Worm (Caenorhabditis elegans) whole organism, L1 larva: Measurements from ENCODE around the gene R01B10.3.

Source experiments
- alr-1 ChIP-seq: fragments of 200-800 bp; sonication (Bioruptor generic); optimal IDR thresholded peaks from 2 replicates; lab custom pipeline; 2018; ENCODE audit warnings: borderline replicate concordance, mild to moderate bottlenecking, missing genetic modification characterization, missing compliant biosample characterization
- ama-1 ChIP-seq: fragments of 150-350 bp; optimal IDR thresholded peaks from 2 replicates; lab custom pipeline; 2014
- ceh-82 ChIP-seq, 3 experiments: fragments of 150-350 bp in 1 of 3; sonication (generic microtip) in 2 of 3; optimal IDR thresholded peaks; 2 replicates each; lab custom pipeline; 2014 to 2017; ENCODE audit warnings: missing biosample characterization in 3 of 3, missing genetic modification characterization in 3 of 3
- efl-1 ChIP-seq, 4 experiments: fragments of 150-350 bp; optimal IDR thresholded peaks in 3 of 4; peaks in 1 of 4; 1 replicate in 1 of 4; 2 replicates in 3 of 4; lab custom pipeline; 2014; ENCODE audit warnings: missing biosample characterization in 2 of 4, missing genetic modification characterization in 2 of 4, missing genetic modification reagents in 2 of 4
- isw-1 ChIP-seq: fragments of 200-800 bp; sonication (Bioruptor generic); IDR thresholded peaks from 2 replicates; pipeline ENCODE4 v1.3.6; 2022; ENCODE audit warnings: missing genetic modification characterization, missing compliant biosample characterization
- lin-14 ChIP-seq: fragments of 200-800 bp; sonication (Bioruptor generic); optimal IDR thresholded peaks from 2 replicates; lab custom pipeline; 2018; ENCODE audit warnings: mild to moderate bottlenecking, missing genetic modification characterization, moderate library complexity, missing compliant biosample characterization
- nhr-20 ChIP-seq: sonication (generic microtip); optimal IDR thresholded peaks from 2 replicates; lab custom pipeline; 2016; ENCODE audit warnings: mild to moderate bottlenecking, missing genetic modification characterization, missing compliant biosample characterization
- nhr-71 ChIP-seq: sonication (generic microtip); optimal IDR thresholded peaks from 2 replicates; lab custom pipeline; 2016; ENCODE audit warnings: mild to moderate bottlenecking, missing genetic modification characterization, moderate library complexity, missing compliant biosample characterization
- rnt-1 ChIP-seq: sonication (generic microtip); optimal IDR thresholded peaks from 2 replicates; lab custom pipeline; 2016; ENCODE audit warnings: mild to moderate bottlenecking, missing genetic modification characterization, moderate library complexity, missing compliant biosample characterization
- sptf-1 ChIP-seq: fragments of 150-350 bp; optimal IDR thresholded peaks from 2 replicates; lab custom pipeline; 2014; ENCODE audit warnings: missing biosample characterization, missing genetic modification characterization

The R01B10.3 gene

DNA sequence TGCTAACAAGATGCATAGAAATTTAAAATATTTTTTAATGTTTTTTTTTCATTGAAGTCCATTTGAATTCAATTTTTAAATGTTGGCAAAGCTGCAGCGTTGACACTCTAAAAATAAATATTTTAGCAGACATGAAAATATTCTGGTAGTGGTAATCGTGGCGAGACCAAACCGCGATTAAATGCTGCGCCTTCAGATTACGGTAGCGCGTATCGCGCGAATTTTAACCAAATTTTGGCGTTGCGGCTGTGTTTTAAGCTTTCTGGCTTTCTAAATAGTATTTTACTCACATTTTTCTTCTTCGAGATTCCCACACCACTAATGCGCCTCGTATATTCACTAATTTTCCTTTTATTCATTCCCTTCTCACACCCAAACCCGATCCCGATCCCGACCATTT is 48.8 kb downstream of the R01B10.3 start, which contains the start of gene cpg-4:
TSS of gene cpg-4 (plus strand) at position 303 of the 400 bp plus-strand sequence.
- no peak for TF ChIP-seq sptf-1 (tag; lab: Kevin White, UChicago)
- no peak for TF ChIP-seq alr-1 (tag; lab: Kevin White, UChicago)
- TF ChIP-seq ceh-82 (tag; optimal IDR thresholded peaks at IDR 0.05; lab: Kevin White, UChicago): no peak
- no peak for TF ChIP-seq nhr-20 (tag; lab: Kevin White, UChicago)

DNA sequence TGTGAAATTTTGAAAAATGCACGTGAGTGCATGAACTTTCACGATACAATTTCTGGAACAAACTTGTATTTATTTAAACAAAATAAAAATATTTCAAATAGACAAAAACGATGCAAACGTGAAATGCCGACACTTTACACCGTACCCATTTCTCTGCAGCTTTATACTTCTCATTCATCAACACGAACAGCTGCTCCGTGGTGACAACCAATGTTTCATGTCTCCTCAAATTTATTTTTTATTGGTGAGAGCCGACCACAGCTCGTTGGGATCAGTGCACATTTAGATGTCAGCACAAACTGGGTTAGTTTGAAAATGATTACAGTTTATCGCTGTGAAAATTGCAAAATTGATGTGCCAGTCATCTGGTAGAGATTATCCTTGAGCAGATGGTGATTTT is 49.3 kb downstream of the R01B10.3 start:
- TF ChIP-seq rnt-1 (tag; lab: Kevin White, UChicago): peak; percentile 51
- no peak for TF ChIP-seq ama-1 (lab: Kevin White, UChicago)
- peak; percentile 4 for TF ChIP-seq nhr-71 (tag; lab: Kevin White, UChicago)
- TF ChIP-seq isw-1: no peak
- no peak for TF ChIP-seq efl-1 (optimal IDR thresholded peaks at IDR 0.05; lab: Kevin White, UChicago)
- TF ChIP-seq efl-1 (GFP tag; optimal IDR thresholded peaks at IDR 0.05 in 1 of 2; lab: Kevin White, UChicago): peak in 1 of 2 experiments; percentile 31
- peak; percentile 30 for TF ChIP-seq lin-14 (GFP tag; lab: Kevin White, UChicago)
